Worm (Caenorhabditis elegans) whole organism, midembryonic: ENCODE data around the gene srz-78.

ENCODE experiments used
- med-1 ChIP-seq: sonication (generic microtip); optimal IDR thresholded peaks from 2 replicates; lab custom pipeline; 2017; ENCODE audit warnings: missing genetic modification characterization, mild to moderate bottlenecking, missing compliant biosample characterization, antibody characterized with exemption, missing genetic modification reagents; ENCODE audit not compliant: insufficient read depth
- ref-1 ChIP-seq: fragments of 200-800 bp; sonication (Bioruptor generic); conservative IDR thresholded peaks from 2 replicates; pipeline ENCODE4 v1.3.6; 2022; ENCODE audit warnings: missing genetic modification reagents, missing genetic modification characterization, missing compliant biosample characterization
- ztf-23 ChIP-seq: fragments of 200-800 bp; sonication (Bioruptor generic); IDR thresholded peaks from 2 replicates; pipeline ENCODE4 v1.3.6; 2022; ENCODE audit warnings: missing genetic modification reagents, missing genetic modification characterization, missing compliant biosample characterization
- ztf-29 ChIP-seq: fragments of 200-800 bp; sonication (Bioruptor generic); IDR thresholded peaks from 2 replicates; pipeline ENCODE4 v1.3.6; 2022; ENCODE audit warnings: missing genetic modification reagents, missing genetic modification characterization, missing compliant biosample characterization

- no peak for TF ChIP-seq ztf-23
- no peak for TF ChIP-seq med-1
- TF ChIP-seq ztf-29 (GFP tag; lab: Robert Waterston, UW), result no peak
- no peak for TF ChIP-seq ref-1
These were observed 22.9 kb downstream of the srz-78 start, which contains the start of gene tsg-101 for ce11 chrIV:3514467-3514866.
